Worm (Caenorhabditis elegans): Measurements from ENCODE around the gene F53C3.6.

ce11 chrII:3862053-3862452, 35.9 kb upstream of the F53C3.6 start:
- TF ChIP-seq R02D3.7 (tag; optimal IDR thresholded peaks at IDR 0.05) (no peak), fkh-2 (tag; optimal IDR thresholded peaks at IDR 0.05) (no peak), unc-62 (GFP tag; optimal IDR thresholded peaks at IDR 0.05) (no peak), nhr-76 (tag; optimal IDR thresholded peaks at IDR 0.05) (no peak), ceh-82 (tag; optimal IDR thresholded peaks at IDR 0.05) (no peak), nhr-43 (tag; optimal IDR thresholded peaks at IDR 0.05; ENCODE audit: poor library complexity, severe bottlenecking) (no peak), egl-27 (tag; optimal IDR thresholded peaks at IDR 0.05) (no peak), skn-1 (tag; optimal IDR thresholded peaks at IDR 0.05) (no peak), lin-39 (tag; optimal IDR thresholded peaks at IDR 0.05) (no peak), pqm-1 (tag; optimal IDR thresholded peaks at IDR 0.05) (no peak), pha-4 (tag; optimal IDR thresholded peaks at IDR 0.05) (no peak)

Data from whole organism, L3 larva.